Fruit fly (Drosophila melanogaster) whole organism, embryonic: ENCODE data around the gene BthD.

Experiments used
- CG10543 ChIP-seq: fragments of 200-800 bp; sonication (Bioruptor generic); optimal IDR thresholded peaks from 3 replicates; lab custom pipeline; 2017; ENCODE audit warnings: missing biosample characterization, mild to moderate bottlenecking, missing genetic modification characterization, moderate library complexity
- CG13296 ChIP-seq: fragments of 200-800 bp; sonication (Bioruptor generic); optimal IDR thresholded peaks from 3 replicates; lab custom pipeline; 2018; ENCODE audit warnings: missing biosample characterization, mild to moderate bottlenecking, missing genetic modification characterization
- CG14050 ChIP-seq: fragments of 200-800 bp; sonication (Bioruptor generic); IDR thresholded peaks from 3 replicates; pipeline ENCODE4 v1.3.6; 2022; ENCODE audit warnings: missing biosample characterization, missing genetic modification characterization
- CG14710 ChIP-seq: fragments of 200-800 bp; sonication (Bioruptor generic); optimal IDR thresholded peaks from 3 replicates; lab custom pipeline; 2019; ENCODE audit warnings: missing biosample characterization, mild to moderate bottlenecking, missing genetic modification characterization, moderate library complexity
- CG1529 ChIP-seq: fragments of 200-800 bp; sonication (Bioruptor generic); optimal IDR thresholded peaks from 3 replicates; lab custom pipeline; 2018; ENCODE audit warnings: missing biosample characterization, missing genetic modification characterization
- CG1602 ChIP-seq: fragments of 200-800 bp; sonication (Bioruptor generic); optimal IDR thresholded peaks from 3 replicates; lab custom pipeline; 2016; ENCODE audit warnings: missing biosample characterization, missing genetic modification characterization
- CG17186 ChIP-seq: fragments of 200-800 bp; sonication (Bioruptor generic); optimal IDR thresholded peaks from 3 replicates; lab custom pipeline; 2017; ENCODE audit warnings: missing biosample characterization, missing genetic modification reagents, missing genetic modification characterization
- CG1832 ChIP-seq: fragments of 200-800 bp; sonication (Bioruptor generic); optimal IDR thresholded peaks from 2 replicates; lab custom pipeline; 2017; ENCODE audit warnings: missing biosample characterization, mild to moderate bottlenecking, missing genetic modification characterization, inconsistent platforms
- CG18476 ChIP-seq: fragments of 200-800 bp; sonication (Bioruptor generic); optimal IDR thresholded peaks from 2 replicates; lab custom pipeline; 2016; ENCODE audit warnings: missing biosample characterization, mild to moderate bottlenecking, missing genetic modification characterization
- CG18619 ChIP-seq: fragments of 200-800 bp; sonication (Bioruptor generic); optimal IDR thresholded peaks from 3 replicates; lab custom pipeline; 2017; ENCODE audit warnings: missing biosample characterization, mild to moderate bottlenecking, missing genetic modification characterization
- CG34376 ChIP-seq: fragments of 200-800 bp; sonication (Bioruptor generic); optimal IDR thresholded peaks from 2 replicates; lab custom pipeline; 2018; ENCODE audit warnings: missing biosample characterization, mild to moderate bottlenecking, missing genetic modification characterization
- CG43689 ChIP-seq: fragments of 200-800 bp; sonication (Bioruptor generic); IDR thresholded peaks from 2 replicates; pipeline ENCODE4 v1.3.6; 2022; ENCODE audit warnings: missing biosample characterization, missing genetic modification characterization
- CG4707 ChIP-seq: fragments of 200-800 bp; sonication (Bioruptor generic); optimal IDR thresholded peaks from 2 replicates; lab custom pipeline; 2018; ENCODE audit warnings: missing biosample characterization, mild to moderate bottlenecking, missing genetic modification characterization, moderate library complexity
- CG4820 ChIP-seq: fragments of 200-800 bp; sonication (Bioruptor generic); optimal IDR thresholded peaks from 3 replicates; lab custom pipeline; 2016; ENCODE audit warnings: missing biosample characterization, missing genetic modification characterization
- CG5180 ChIP-seq: fragments of 200-800 bp; sonication (Bioruptor generic); optimal IDR thresholded peaks from 3 replicates; lab custom pipeline; 2017; ENCODE audit warnings: missing biosample characterization, missing genetic modification characterization, mild to moderate bottlenecking, moderate library complexity, missing genetic modification reagents
- CG5953 ChIP-seq: fragments of 200-800 bp; sonication (Bioruptor generic); IDR thresholded peaks from 2 replicates; pipeline ENCODE4 v1.3.6; 2022; ENCODE audit warnings: missing biosample characterization, missing genetic modification characterization
- CG7372 ChIP-seq: fragments of 200-800 bp; sonication (Bioruptor generic); IDR thresholded peaks from 2 replicates; pipeline ENCODE4 v1.3.6; 2022; ENCODE audit warnings: missing biosample characterization, missing genetic modification characterization
- CG9876 ChIP-seq: fragments of 200-800 bp; sonication (Bioruptor generic); optimal IDR thresholded peaks from 2 replicates; lab custom pipeline; 2016; ENCODE audit warnings: missing biosample characterization, missing genetic modification characterization
- CTCF ChIP-seq: fragments of 200-800 bp; sonication (Bioruptor generic); optimal IDR thresholded peaks from 2 replicates; lab custom pipeline; 2017; ENCODE audit warnings: missing biosample characterization, mild to moderate bottlenecking, missing genetic modification characterization, moderate library complexity
- Dek ChIP-seq: fragments of 200-800 bp; sonication (Bioruptor generic); optimal IDR thresholded peaks from 3 replicates; lab custom pipeline; 2019; ENCODE audit warnings: missing biosample characterization, mild to moderate bottlenecking, missing genetic modification characterization, moderate library complexity
- Doc2 ChIP-seq: fragments of 200-800 bp; sonication (Bioruptor generic); IDR thresholded peaks from 2 replicates; pipeline ENCODE4 v1.3.6; 2022; ENCODE audit warnings: missing biosample characterization, missing genetic modification characterization
- Dref ChIP-seq: fragments of 200-800 bp; sonication (Bioruptor generic); IDR thresholded peaks from 2 replicates; pipeline ENCODE4 v1.3.6; 2022; ENCODE audit warnings: missing biosample characterization, missing genetic modification characterization
- Drgx ChIP-seq: fragments of 200-800 bp; sonication (Bioruptor generic); IDR thresholded peaks from 2 replicates; pipeline ENCODE4 v1.3.6; 2022; ENCODE audit warnings: missing biosample characterization, missing genetic modification characterization
- Ets97D ChIP-seq: fragments of 200-800 bp; sonication (Bioruptor generic); optimal IDR thresholded peaks from 3 replicates; lab custom pipeline; 2016; ENCODE audit warnings: missing biosample characterization, missing genetic modification characterization
- HmgZ ChIP-seq: fragments of 200-800 bp; sonication (Bioruptor generic); optimal IDR thresholded peaks from 2 replicates; lab custom pipeline; 2018; ENCODE audit warnings: missing biosample characterization, mild to moderate bottlenecking, missing genetic modification characterization
- Hsf ChIP-seq: fragments of 200-800 bp; sonication (Bioruptor generic); optimal IDR thresholded peaks from 3 replicates; lab custom pipeline; 2016; ENCODE audit warnings: missing biosample characterization, missing genetic modification characterization
- Nf-YB ChIP-seq: fragments of 200-800 bp; sonication (Bioruptor generic); optimal IDR thresholded peaks from 3 replicates; lab custom pipeline; 2019; ENCODE audit warnings: missing biosample characterization, mild to moderate bottlenecking, missing genetic modification characterization, moderate library complexity
- Rx ChIP-seq: fragments of 200-800 bp; sonication (Bioruptor generic); IDR thresholded peaks from 2 replicates; pipeline ENCODE4 v1.3.6; 2022; ENCODE audit warnings: missing biosample characterization, missing genetic modification characterization
- az2 ChIP-seq: fragments of 200-800 bp; sonication (Bioruptor generic); optimal IDR thresholded peaks from 3 replicates; lab custom pipeline; 2016; ENCODE audit warnings: missing biosample characterization, missing genetic modification characterization
- br ChIP-seq: fragments of >200 bp; optimal IDR thresholded peaks from 2 replicates; lab custom pipeline; 2017
- caup ChIP-seq: fragments of 200-800 bp; sonication (Bioruptor generic); optimal IDR thresholded peaks from 3 replicates; lab custom pipeline; 2017; ENCODE audit warnings: missing biosample characterization, mild to moderate bottlenecking, missing genetic modification characterization, moderate library complexity; ENCODE audit not compliant: severe bottlenecking
- dati ChIP-seq: fragments of 200-800 bp; sonication (Bioruptor generic); IDR thresholded peaks from 2 replicates; pipeline ENCODE4 v1.3.6; 2022; ENCODE audit warnings: missing biosample characterization, missing genetic modification characterization
- dmrt11E ChIP-seq: fragments of 200-800 bp; sonication (Bioruptor generic); optimal IDR thresholded peaks from 3 replicates; lab custom pipeline; 2018; ENCODE audit warnings: missing biosample characterization, mild to moderate bottlenecking, missing genetic modification characterization, moderate library complexity
- eve ChIP-seq, 2 experiments: fragments of >200 bp; optimal IDR thresholded peaks; 2 replicates each; lab custom pipeline; 2017; ENCODE audit warnings: missing biosample characterization in 2 of 2, missing genetic modification characterization in 2 of 2
- fd64A ChIP-seq: fragments of 200-800 bp; sonication (Bioruptor generic); optimal IDR thresholded peaks from 3 replicates; lab custom pipeline; 2018; ENCODE audit warnings: missing biosample characterization, mild to moderate bottlenecking, missing genetic modification characterization
- gem ChIP-seq: fragments of 200-800 bp; sonication (Bioruptor generic); optimal IDR thresholded peaks from 2 replicates; lab custom pipeline; 2019; ENCODE audit warnings: missing biosample characterization, mild to moderate bottlenecking, missing genetic modification characterization, moderate library complexity
- gfzf ChIP-seq: fragments of 200-800 bp; sonication (Bioruptor generic); optimal IDR thresholded peaks from 2 replicates; lab custom pipeline; 2016; ENCODE audit warnings: missing biosample characterization, mild to moderate bottlenecking, missing genetic modification characterization, moderate library complexity
- gsb-n ChIP-seq: fragments of 200-800 bp; sonication (Bioruptor generic); optimal IDR thresholded peaks from 3 replicates; lab custom pipeline; 2018; ENCODE audit warnings: missing biosample characterization, mild to moderate bottlenecking, missing genetic modification characterization
- klu ChIP-seq: fragments of 200-800 bp; sonication (Bioruptor generic); IDR thresholded peaks from 2 replicates; pipeline ENCODE4 v1.3.6; 2022; ENCODE audit warnings: missing biosample characterization, missing genetic modification characterization
- luna ChIP-seq: fragments of 200-800 bp; sonication (Bioruptor generic); optimal IDR thresholded peaks from 2 replicates; lab custom pipeline; 2016; ENCODE audit warnings: missing biosample characterization, missing genetic modification characterization
- mam ChIP-seq: fragments of 200-800 bp; sonication (Bioruptor generic); optimal IDR thresholded peaks from 3 replicates; lab custom pipeline; 2016; ENCODE audit warnings: missing biosample characterization, missing genetic modification characterization
- nmo ChIP-seq: fragments of 200-800 bp; sonication (Bioruptor generic); optimal IDR thresholded peaks from 2 replicates; lab custom pipeline; 2018; ENCODE audit warnings: missing biosample characterization, mild to moderate bottlenecking, missing genetic modification characterization, moderate library complexity
- pan ChIP-seq, 4 experiments: fragments of >200 bp in 3 of 4; fragments of 200-800 bp in 1 of 4; sonication (Bioruptor generic) in 1 of 4; optimal IDR thresholded peaks in 3 of 4; IDR thresholded peaks in 1 of 4; 2 replicates each; pipeline versions ENCODE4 v1.3.6 to Lab custom; 2017 to 2022; ENCODE audit warnings: missing biosample characterization in 2 of 4, missing genetic modification characterization in 2 of 4, mixed read lengths in 1 of 4
- stwl ChIP-seq: fragments of 200-800 bp; sonication (Bioruptor generic); optimal IDR thresholded peaks from 3 replicates; lab custom pipeline; 2018; ENCODE audit warnings: missing biosample characterization, mild to moderate bottlenecking, missing genetic modification characterization, moderate library complexity
- tap ChIP-seq: fragments of 200-800 bp; optimal IDR thresholded peaks from 3 replicates; lab custom pipeline; 2019; ENCODE audit warnings: missing biosample characterization, mild to moderate bottlenecking, missing genetic modification characterization, moderate library complexity
- trem ChIP-seq: fragments of 200-800 bp; optimal IDR thresholded peaks from 3 replicates; lab custom pipeline; 2019; ENCODE audit warnings: missing biosample characterization, mild to moderate bottlenecking, missing genetic modification characterization, moderate library complexity
- unc-4 ChIP-seq: fragments of 200-800 bp; sonication (Bioruptor generic); IDR thresholded peaks from 2 replicates; pipeline ENCODE4 v1.3.6; 2022; ENCODE audit warnings: missing biosample characterization, missing genetic modification characterization; ENCODE audit not compliant: partially characterized antibody
- wdn ChIP-seq: fragments of 200-800 bp; sonication (Bioruptor generic); IDR thresholded peaks from 2 replicates; pipeline ENCODE4 v1.3.6; 2022; ENCODE audit warnings: missing biosample characterization, missing genetic modification characterization
- wor ChIP-seq: fragments of 200-800 bp; sonication (Bioruptor generic); IDR thresholded peaks from 2 replicates; pipeline ENCODE4 v1.3.6; 2022; ENCODE audit warnings: missing biosample characterization, missing genetic modification characterization

The BthD gene

dm6 chrX:13641115-13641890 lies 29.4 kb downstream of the BthD start (continued):
- TF ChIP-seq luna (GFP tag; lab: Kevin White, UChicago) (peak; percentile 93), CG1529 (peak; percentile 83), Rx (GFP tag; lab: Robert Waterston, UW) (peak; percentile 88), wdn (peak; percentile 92), Doc2 (GFP tag; lab: Robert Waterston, UW) (peak; percentile 69; the same call in 1 of the 2 replicates), unc-4 (GFP tag; lab: Robert Waterston, UW) (no peak), Dref (peak; percentile 36; the same call in 1 of the 2 replicates), CG14050 (peak; percentile 92), az2 (peak; percentile 94), CG18619 (GFP tag; lab: Kevin White, UChicago) (peak; percentile 93), klu (GFP tag; lab: Robert Waterston, UW) (peak; percentile 87), HmgZ (tag; lab: Kevin White, UChicago) (peak; percentile 95), dmrt11E (tag; lab: Kevin White, UChicago) (peak; percentile 81), CG5180 (GFP tag; lab: Kevin White, UChicago) (peak; percentile 83), CG10543 (GFP tag; lab: Kevin White, UChicago) (peak; percentile 64), CG7372 (GFP tag; lab: Robert Waterston, UW) (peak; percentile 88), fd64A (GFP tag; lab: Kevin White, UChicago) (peak; percentile 76), Ets97D (GFP tag; lab: Kevin White, UChicago) (peak; percentile 87), dati (GFP tag; lab: Robert Waterston, UW) (peak; percentile 84; the same call in 1 of the 2 replicates), CG17186 (peak; percentile 62), nmo (GFP tag; lab: Kevin White, UChicago) (peak; percentile 92), gfzf (GFP tag; lab: Kevin White, UChicago) (no peak), trem (tag; lab: Kevin White, UChicago) (peak; percentile 69), mam (GFP tag; lab: Kevin White, UChicago) (peak; percentile 96), CG1832 (no peak), caup (peak; percentile 92), CG9876 (peak; percentile 92), CTCF (GFP tag; lab: Kevin White, UChicago) (peak; percentile 40), Dek (tag; lab: Kevin White, UChicago) (peak; percentile 94), CG18476 (GFP tag; lab: Kevin White, UChicago) (peak; percentile 90), CG5953 (GFP tag; lab: Robert Waterston, UW) (peak; percentile 84), CG4820 (GFP tag; lab: Kevin White, UChicago) (peak; percentile 93), CG43689 (GFP tag; lab: Robert Waterston, UW) (peak; percentile 78), br (lab: Kevin White, UChicago) (no peak), Drgx (GFP tag; lab: Robert Waterston, UW) (peak; percentile 90), Nf-YB (GFP tag; lab: Kevin White, UChicago) (peak; percentile 48), CG1602 (peak; percentile 91), eve (GFP tag; optimal IDR thresholded peaks at IDR 0.05; lab: Kevin White, UChicago) (peak in 1 of 2 experiments; percentile 97), CG13296 (GFP tag; lab: Kevin White, UChicago) (peak; percentile 92), gsb-n (peak; percentile 69), gem (tag; lab: Kevin White, UChicago) (peak; percentile 95), tap (tag; lab: Kevin White, UChicago) (peak; percentile 88), wor (peak; percentile 83), CG34376 (peak; percentile 32), Hsf (GFP tag; lab: Kevin White, UChicago) (peak; percentile 95), pan (optimal IDR thresholded peaks at IDR 0.05; lab: Kevin White, UChicago) (no peak), pan (GFP tag; optimal IDR thresholded peaks at IDR 0.05 in 1 of 2, IDR thresholded peaks at IDR 0.05 in 1 of 2) (peak in 1 of 2 experiments; percentile 94), CG4707 (GFP tag; lab: Kevin White, UChicago) (peak; percentile 51), CG14710 (tag; lab: Kevin White, UChicago) (peak; percentile 82), stwl (tag; lab: Kevin White, UChicago) (no peak)
